Worm (Caenorhabditis elegans): ENCODE data around the gene pcp-5.
A peak's percentile ranks its signal among the peaks of the same experiment; 100 is the strongest.

The pcp-5 gene

DNA sequence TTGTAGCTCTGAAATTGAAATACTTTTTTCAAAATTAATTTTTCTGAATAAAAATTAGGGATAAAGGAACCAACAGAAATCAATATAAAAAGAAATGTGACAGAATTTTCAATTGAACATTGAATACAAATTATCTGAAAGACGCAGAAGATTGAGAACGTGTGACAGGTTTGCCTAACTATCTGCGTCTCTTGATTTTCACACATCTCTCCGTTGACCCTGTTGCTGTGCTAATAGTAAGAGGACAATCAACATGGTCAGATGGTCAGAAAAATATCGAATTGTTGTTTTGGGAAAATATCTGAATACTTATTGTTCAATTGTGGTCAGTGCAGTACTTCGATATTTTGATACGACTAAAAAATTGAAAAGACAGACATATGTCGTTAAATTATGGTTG lies 4.2 kb upstream of the pcp-5 start, which contains the start of gene ZK688.7:
ZK688.7 (minus strand) TSS at position 14 of the 400 bp plus-strand sequence.
- TF ChIP-seq nhr-237 (tag; optimal IDR thresholded peaks at IDR 0.05) = no peak
- TF ChIP-seq efl-3 (GFP tag; optimal IDR thresholded peaks at IDR 0.05) = no peak
- TF ChIP-seq nhr-19 (GFP tag; conservative IDR thresholded peaks at IDR 0.05) = no peak
- TF ChIP-seq egl-27 (tag; optimal IDR thresholded peaks at IDR 0.05) = no peak
- no peak for TF ChIP-seq ceh-63 (GFP tag; optimal IDR thresholded peaks at IDR 0.05)
- TF ChIP-seq nhr-20 (tag; optimal IDR thresholded peaks at IDR 0.05) = peak; percentile 57
- peak; percentile 81 for TF ChIP-seq lin-14 (GFP tag; optimal IDR thresholded peaks at IDR 0.05)
- no peak for TF ChIP-seq jun-1 (tag; optimal IDR thresholded peaks at IDR 0.05)
- TF ChIP-seq unc-86 (tag; optimal IDR thresholded peaks at IDR 0.05) = no peak
- no peak for TF ChIP-seq ces-1 (GFP tag; optimal IDR thresholded peaks at IDR 0.05)
- no peak for TF ChIP-seq nhr-28 (tag; optimal IDR thresholded peaks at IDR 0.05)
- no peak for TF ChIP-seq zag-1 (tag; optimal IDR thresholded peaks at IDR 0.05)
- TF ChIP-seq mdl-1 (tag; optimal IDR thresholded peaks at IDR 0.05) = peak in 1 of 2 experiments; percentile 15
- TF ChIP-seq fos-1 (tag; optimal IDR thresholded peaks at IDR 0.05) = no peak
- no peak for TF ChIP-seq nhr-47 (tag; optimal IDR thresholded peaks at IDR 0.05)
- TF ChIP-seq C04F5.9 (tag; optimal IDR thresholded peaks at IDR 0.05) = no peak
- TF ChIP-seq pqm-1 (tag; optimal IDR thresholded peaks at IDR 0.05) = no peak
- TF ChIP-seq nhr-71 (tag; optimal IDR thresholded peaks at IDR 0.05) = no peak
- TF ChIP-seq nhr-85 (tag) = peak; percentile 66
- TF ChIP-seq alr-1 (tag; optimal IDR thresholded peaks at IDR 0.05; ENCODE audit: borderline replicate concordance) = no peak
- peak; percentile 11 for TF ChIP-seq nhr-90 (tag; optimal IDR thresholded peaks at IDR 0.05; ENCODE audit: poor library complexity)
- no peak for TF ChIP-seq ceh-88 (GFP tag; IDR thresholded peaks at IDR 0.05)
- TF ChIP-seq ama-1 (optimal IDR thresholded peaks at IDR 0.05) = no peak
- TF ChIP-seq ztf-4 (tag; optimal IDR thresholded peaks at IDR 0.05) = no peak
- TF ChIP-seq nhr-11 (tag; optimal IDR thresholded peaks at IDR 0.05) = no peak
- no peak for TF ChIP-seq skn-1 (tag; optimal IDR thresholded peaks at IDR 0.05)
- peak; percentile 37 for TF ChIP-seq blmp-1 (tag; optimal IDR thresholded peaks at IDR 0.05)
- no peak for TF ChIP-seq grh-1 (GFP tag; IDR thresholded peaks at IDR 0.05)
- TF ChIP-seq lin-35 (GFP tag; optimal IDR thresholded peaks at IDR 0.05) = peak in 1 of 2 experiments; percentile 68
- TF ChIP-seq dpl-1 (GFP tag; optimal IDR thresholded peaks at IDR 0.05) = peak; percentile 8 to 34 (median 33)
- TF ChIP-seq dsc-1 (tag; optimal IDR thresholded peaks at IDR 0.05) = no peak
- TF ChIP-seq ceh-82 (tag; optimal IDR thresholded peaks at IDR 0.05) = no peak
- TF ChIP-seq sptf-1 (tag; optimal IDR thresholded peaks at IDR 0.05) = no peak
- TF ChIP-seq hlh-17 (GFP tag; optimal IDR thresholded peaks at IDR 0.05; ENCODE audit: borderline replicate concordance) = no peak
- TF ChIP-seq ceh-90 (tag; optimal IDR thresholded peaks at IDR 0.05) = no peak
- TF ChIP-seq nhr-84 (tag; optimal IDR thresholded peaks at IDR 0.05) = no peak
- TF ChIP-seq aha-1 (tag; optimal IDR thresholded peaks at IDR 0.05) = no peak
- no peak for TF ChIP-seq unc-130 (tag; optimal IDR thresholded peaks at IDR 0.05)
- TF ChIP-seq mab-9 (GFP tag; IDR thresholded peaks at IDR 0.05) = no peak
- TF ChIP-seq efl-1 (optimal IDR thresholded peaks at IDR 0.05) = peak; percentile 1 to 30
- TF ChIP-seq efl-1 (GFP tag; optimal IDR thresholded peaks at IDR 0.05 in 1 of 2) = peak; percentile 19 to 71
- no peak for TF ChIP-seq aly-2 (tag; optimal IDR thresholded peaks at IDR 0.05)
- no peak for TF ChIP-seq nhr-77 (tag; optimal IDR thresholded peaks at IDR 0.05)
- TF ChIP-seq irx-1 (tag; optimal IDR thresholded peaks at IDR 0.05) = no peak
- TF ChIP-seq mef-2 (tag; optimal IDR thresholded peaks at IDR 0.05) = no peak
- TF ChIP-seq F16B12.6 (tag; optimal IDR thresholded peaks at IDR 0.05) = no peak
- TF ChIP-seq unc-30 (tag; optimal IDR thresholded peaks at IDR 0.05) = no peak
- TF ChIP-seq ets-5 (GFP tag; IDR thresholded peaks at IDR 0.05) = no peak
- TF ChIP-seq pax-3 (tag; optimal IDR thresholded peaks at IDR 0.05) = no peak
- no peak for TF ChIP-seq xbp-1 (tag; optimal IDR thresholded peaks at IDR 0.05)
- no peak for TF ChIP-seq unc-62 (GFP tag; optimal IDR thresholded peaks at IDR 0.05)
- TF ChIP-seq nhr-76 (tag; optimal IDR thresholded peaks at IDR 0.05) = no peak
- TF ChIP-seq lir-3 (tag; optimal IDR thresholded peaks at IDR 0.05; ENCODE audit: poor library complexity) = no peak
- peak; percentile 51 for TF ChIP-seq mep-1 (tag; optimal IDR thresholded peaks at IDR 0.05)
- no peak for TF ChIP-seq elt-2 (tag; optimal IDR thresholded peaks at IDR 0.05)

Data from whole organism, L1 larva.